Worm (Caenorhabditis elegans) whole organism, young adult: ENCODE data around the gene F46B3.23.

Source experiments
- ama-1 ChIP-seq, 3 experiments: fragments of 150-350 bp in 1 of 3; sonication (generic microtip) in 2 of 3; optimal IDR thresholded peaks; 2 replicates each; lab custom pipeline; 2014 to 2018; ENCODE audit warnings: missing biosample characterization in 2 of 3, missing genetic modification characterization in 2 of 3, missing genetic modification reagents in 2 of 3
- egl-18 ChIP-seq: fragments of 200-800 bp; sonication (Bioruptor generic); IDR thresholded peaks from 2 replicates; pipeline ENCODE4 v1.3.6; 2022; ENCODE audit warnings: missing genetic modification reagents, missing genetic modification characterization, missing compliant biosample characterization
- lag-1 ChIP-seq: fragments of 200-800 bp; sonication (Bioruptor generic); IDR thresholded peaks from 2 replicates; pipeline ENCODE4 v1.3.6; 2022; ENCODE audit warnings: missing genetic modification reagents, missing genetic modification characterization, missing compliant biosample characterization
- let-526 ChIP-seq: fragments of 200-800 bp; sonication (Bioruptor generic); IDR thresholded peaks from 2 replicates; pipeline ENCODE4 v1.3.6; 2022; ENCODE audit warnings: missing genetic modification reagents, missing genetic modification characterization, missing compliant biosample characterization
- lsl-1 ChIP-seq: fragments of 200-800 bp; sonication (Bioruptor generic); optimal IDR thresholded peaks from 2 replicates; lab custom pipeline; 2018; ENCODE audit warnings: mild to moderate bottlenecking, missing genetic modification characterization, moderate library complexity, missing compliant biosample characterization
- madf-6 ChIP-seq: fragments of 200-800 bp; sonication (Bioruptor generic); IDR thresholded peaks from 2 replicates; pipeline ENCODE4 v1.3.6; 2022; ENCODE audit warnings: missing genetic modification reagents, missing genetic modification characterization, missing compliant biosample characterization
- nhr-80 ChIP-seq: sonication (generic microtip); optimal IDR thresholded peaks from 2 replicates; lab custom pipeline; 2016; ENCODE audit warnings: missing genetic modification characterization, missing compliant biosample characterization
- pha-4 ChIP-seq: fragments of 150-350 bp; sonication (generic microtip); optimal IDR thresholded peaks from 2 replicates; lab custom pipeline; 2014; ENCODE audit warnings: missing biosample characterization, missing genetic modification reagents, missing genetic modification characterization
- unc-130 ChIP-seq: sonication (generic microtip); optimal IDR thresholded peaks from 2 replicates; lab custom pipeline; 2016; ENCODE audit warnings: missing genetic modification reagents, missing genetic modification characterization, missing compliant biosample characterization
- unc-62 ChIP-seq: fragments of 150-350 bp; optimal IDR thresholded peaks from 2 replicates; lab custom pipeline; 2014; ENCODE audit warnings: missing biosample characterization, missing genetic modification reagents, missing genetic modification characterization

DNA sequence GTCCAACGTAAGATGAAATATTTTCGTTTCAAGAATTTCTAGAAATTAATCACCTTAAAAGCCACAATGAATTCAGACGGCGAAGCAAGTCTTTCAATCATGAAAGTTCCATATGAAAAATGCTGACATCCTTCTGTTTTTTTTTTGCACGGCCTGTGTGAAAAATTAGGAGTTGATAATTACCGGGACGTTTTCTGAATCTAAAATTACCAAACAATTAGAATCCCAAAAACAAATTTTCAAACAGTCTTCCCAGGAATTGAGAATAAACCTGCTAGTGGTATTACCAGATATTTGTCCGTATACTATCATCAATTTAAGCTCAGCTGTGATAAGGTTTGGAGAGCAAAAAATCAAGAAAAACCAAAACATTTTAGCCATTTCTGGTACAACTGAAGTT lies 31.8 kb upstream of the F46B3.23 start, which contains the start of gene Y44A6B.3:
- no peak for TF ChIP-seq unc-130 (GFP tag; lab: Kevin White, UChicago)
- no peak for TF ChIP-seq lsl-1 (GFP tag; lab: Kevin White, UChicago)
- no peak for TF ChIP-seq lag-1 (GFP tag; lab: Robert Waterston, UW)
- TF ChIP-seq pha-4 = no peak
- TF ChIP-seq let-526 = no peak
- no peak for TF ChIP-seq unc-62 (GFP tag; lab: Kevin White, UChicago)
- TF ChIP-seq madf-6 (GFP tag; lab: Robert Waterston, UW) = no peak
- no peak for TF ChIP-seq nhr-80 (tag; lab: Kevin White, UChicago)
- TF ChIP-seq egl-18 (GFP tag; lab: Robert Waterston, UW) = no peak
- TF ChIP-seq ama-1 (optimal IDR thresholded peaks at IDR 0.05; lab: Kevin White, UChicago) = no peak
- no peak for TF ChIP-seq ama-1 (GFP tag; optimal IDR thresholded peaks at IDR 0.05; lab: Kevin White, UChicago)
